Worm (Caenorhabditis elegans) whole organism, late embryonic: ENCODE results near the gene ZK688.5.

ENCODE experiments used
- C38D4.7 ChIP-seq: fragments of 200-800 bp; sonication (Bioruptor generic); optimal IDR thresholded peaks from 2 replicates; lab custom pipeline; 2018; ENCODE audit warnings: mild to moderate bottlenecking, missing genetic modification characterization, moderate library complexity, missing compliant biosample characterization
- F13H6.1 ChIP-seq: sonication (generic microtip); optimal IDR thresholded peaks from 2 replicates; lab custom pipeline; 2016; ENCODE audit warnings: missing genetic modification characterization, missing compliant biosample characterization
- K02D7.2 ChIP-seq: sonication (generic microtip); optimal IDR thresholded peaks from 2 replicates; lab custom pipeline; 2017; ENCODE audit warnings: mild to moderate bottlenecking, missing genetic modification characterization, missing compliant biosample characterization
- K09A11.1 ChIP-seq: sonication (generic microtip); optimal IDR thresholded peaks from 2 replicates; lab custom pipeline; 2017; ENCODE audit warnings: antibody characterized with exemption, mild to moderate bottlenecking, missing genetic modification characterization, missing compliant biosample characterization; ENCODE audit not compliant: insufficient read depth
- Y22D7AL.16 ChIP-seq: sonication (generic microtip); optimal IDR thresholded peaks from 2 replicates; lab custom pipeline; 2016; ENCODE audit warnings: missing genetic modification characterization, missing compliant biosample characterization
- ceh-18 ChIP-seq: sonication (generic microtip); optimal IDR thresholded peaks from 2 replicates; lab custom pipeline; 2016; ENCODE audit warnings: missing genetic modification characterization, missing compliant biosample characterization
- ceh-2 ChIP-seq: sonication (generic microtip); optimal IDR thresholded peaks from 2 replicates; lab custom pipeline; 2016; ENCODE audit warnings: missing genotype, missing genetic modification characterization, missing compliant biosample characterization
- ceh-22 ChIP-seq: sonication (generic microtip); optimal IDR thresholded peaks from 2 replicates; lab custom pipeline; 2017; ENCODE audit warnings: missing biosample characterization, missing genetic modification characterization
- ceh-24 ChIP-seq: sonication (generic microtip); optimal IDR thresholded peaks from 2 replicates; lab custom pipeline; 2016; ENCODE audit warnings: mild to moderate bottlenecking, missing genetic modification characterization, missing compliant biosample characterization
- ceh-48 ChIP-seq: sonication (generic microtip); optimal IDR thresholded peaks from 2 replicates; lab custom pipeline; 2016; ENCODE audit warnings: missing genetic modification characterization, inconsistent platforms, missing compliant biosample characterization
- dve-1 ChIP-seq: sonication (generic microtip); optimal IDR thresholded peaks from 2 replicates; lab custom pipeline; 2017; ENCODE audit warnings: antibody characterized with exemption, mild to moderate bottlenecking, missing genetic modification characterization, missing compliant biosample characterization
- fkh-10 ChIP-seq: fragments of 150-350 bp; optimal IDR thresholded peaks from 2 replicates; lab custom pipeline; 2014; ENCODE audit warnings: missing biosample characterization, missing genetic modification reagents, missing genetic modification characterization
- hlh-13 ChIP-seq: fragments of 200-800 bp; sonication (Bioruptor generic); optimal IDR thresholded peaks from 2 replicates; lab custom pipeline; 2018; ENCODE audit warnings: mild to moderate bottlenecking, missing genetic modification characterization, missing compliant biosample characterization
- hlh-15 ChIP-seq: sonication (generic microtip); optimal IDR thresholded peaks from 2 replicates; lab custom pipeline; 2016; ENCODE audit warnings: missing genetic modification characterization, missing compliant biosample characterization
- hlh-30 ChIP-seq: sonication (generic microtip); optimal IDR thresholded peaks from 2 replicates; lab custom pipeline; 2017; ENCODE audit warnings: antibody characterized with exemption, missing genetic modification characterization, missing compliant biosample characterization; ENCODE audit not compliant: insufficient read depth
- hlh-6 ChIP-seq: sonication (generic microtip); optimal IDR thresholded peaks from 2 replicates; lab custom pipeline; 2016; ENCODE audit warnings: missing genotype, missing genetic modification characterization, missing compliant biosample characterization
- hlh-8 ChIP-seq: sonication (generic microtip); optimal IDR thresholded peaks from 2 replicates; lab custom pipeline; 2016; ENCODE audit warnings: missing genotype, missing genetic modification characterization, missing compliant biosample characterization
- lim-6 ChIP-seq: sonication (generic microtip); optimal IDR thresholded peaks from 2 replicates; lab custom pipeline; 2016; ENCODE audit warnings: missing genetic modification characterization, missing compliant biosample characterization
- nhr-11 ChIP-seq: fragments of 150-350 bp; optimal IDR thresholded peaks from 2 replicates; lab custom pipeline; 2014; ENCODE audit warnings: missing biosample characterization, missing genetic modification characterization
- nhr-232 ChIP-seq: sonication (generic microtip); optimal IDR thresholded peaks from 2 replicates; lab custom pipeline; 2016; ENCODE audit warnings: missing genetic modification characterization, missing compliant biosample characterization
- pag-3 ChIP-seq: sonication (generic microtip); optimal IDR thresholded peaks from 2 replicates; lab custom pipeline; 2016; ENCODE audit warnings: missing compliant biosample characterization, missing genetic modification characterization, borderline replicate concordance
- pax-1 ChIP-seq: fragments of 150-350 bp; optimal IDR thresholded peaks from 2 replicates; lab custom pipeline; 2014; ENCODE audit warnings: missing biosample characterization, missing genetic modification characterization
- pha-2 ChIP-seq: sonication (generic microtip); optimal IDR thresholded peaks from 2 replicates; lab custom pipeline; 2017; ENCODE audit warnings: mild to moderate bottlenecking, missing genetic modification characterization, missing compliant biosample characterization
- rnt-1 ChIP-seq: sonication (generic microtip); optimal IDR thresholded peaks from 2 replicates; lab custom pipeline; 2016; ENCODE audit warnings: missing genetic modification characterization, missing compliant biosample characterization
- sdc-2 ChIP-seq: sonication (generic microtip); optimal IDR thresholded peaks from 2 replicates; lab custom pipeline; 2016; ENCODE audit warnings: missing genotype, missing genetic modification characterization, missing compliant biosample characterization
- sox-2 ChIP-seq: fragments of 200-800 bp; sonication (Bioruptor generic); IDR thresholded peaks from 2 replicates; pipeline ENCODE4 v1.3.6; 2022; ENCODE audit warnings: missing genetic modification reagents, missing genetic modification characterization, missing compliant biosample characterization
- sox-4 ChIP-seq: sonication (generic microtip); optimal IDR thresholded peaks from 2 replicates; lab custom pipeline; 2017; ENCODE audit warnings: mild to moderate bottlenecking, missing genetic modification characterization, inconsistent platforms, missing compliant biosample characterization
- ttx-3 ChIP-seq: sonication (generic microtip); optimal IDR thresholded peaks from 2 replicates; lab custom pipeline; 2016; ENCODE audit warnings: missing genetic modification reagents, missing genetic modification characterization, missing compliant biosample characterization
- unc-3 ChIP-seq, 2 experiments: fragments of 200-800 bp in 1 of 2; sonication (Bioruptor generic) in 1 of 2; sonication (generic microtip) in 1 of 2; conservative IDR thresholded peaks in 1 of 2; optimal IDR thresholded peaks in 1 of 2; 2 replicates each; pipeline versions ENCODE4 v1.3.6 to Lab custom; 2016 to 2022; ENCODE audit warnings: missing compliant biosample characterization in 2 of 2, missing genetic modification characterization in 2 of 2, missing genetic modification reagents in 1 of 2
- unc-42 ChIP-seq: sonication (generic microtip); optimal IDR thresholded peaks from 2 replicates; lab custom pipeline; 2016; ENCODE audit warnings: missing genotype, missing genetic modification characterization, missing compliant biosample characterization
- unc-55 ChIP-seq: sonication (generic microtip); optimal IDR thresholded peaks from 2 replicates; lab custom pipeline; 2017; ENCODE audit warnings: missing biosample characterization, missing genetic modification reagents, missing genetic modification characterization
- unc-86 ChIP-seq: sonication (generic microtip); optimal IDR thresholded peaks from 2 replicates; lab custom pipeline; 2016; ENCODE audit warnings: missing genetic modification characterization, missing compliant biosample characterization
- ztf-16 ChIP-seq: sonication (generic microtip); optimal IDR thresholded peaks from 2 replicates; lab custom pipeline; 2017; ENCODE audit warnings: missing genetic modification characterization, missing compliant biosample characterization

ZK688.5 gene

ce11 chrIII:7917667-7918066 is 26.2 kb upstream of the ZK688.5 start, which contains the start of gene gly-3:
gly-3 (minus strand) TSS chrIII:7917767.
- TF ChIP-seq ceh-22 (tag; lab: Kevin White, UChicago): no peak
- TF ChIP-seq sdc-2 (tag; lab: Kevin White, UChicago): no peak
- no peak for TF ChIP-seq pag-3
- no peak for TF ChIP-seq unc-3 (GFP tag; conservative IDR thresholded peaks at IDR 0.05; lab: Robert Waterston, UW)
- TF ChIP-seq unc-3 (tag; optimal IDR thresholded peaks at IDR 0.05; lab: Kevin White, UChicago): no peak
- no peak for TF ChIP-seq hlh-8 (tag; lab: Kevin White, UChicago)
- no peak for TF ChIP-seq fkh-10 (GFP tag; lab: Kevin White, UChicago)
- TF ChIP-seq lim-6 (tag; lab: Kevin White, UChicago): no peak
- TF ChIP-seq hlh-13 (GFP tag; lab: Kevin White, UChicago): no peak
- no peak for TF ChIP-seq K09A11.1 (tag; lab: Kevin White, UChicago)
- TF ChIP-seq, all 69 proteins: peak for 0

- TF ChIP-seq pag-3 (no peak), sox-4 (tag; lab: Kevin White, UChicago) (no peak), K09A11.1 (tag; lab: Kevin White, UChicago) (no peak), ceh-24 (tag; lab: Kevin White, UChicago) (no peak), C38D4.7 (GFP tag; lab: Kevin White, UChicago) (no peak)
These were observed 22.1 kb upstream of the ZK688.5 start, which contains the start of gene ZK688.12 for ce11 chrIII:7913488-7913887. ZK688.12 (minus strand) TSS chrIII:7913588.

ce11 chrIII:7911621-7912020 is 20.2 kb upstream of the ZK688.5 start, which contains the start of gene ZK688.7:
ZK688.7 (minus strand) TSS chrIII:7911634.
- TF ChIP-seq pha-2 (tag; lab: Kevin White, UChicago) (no peak), unc-3 (GFP tag; conservative IDR thresholded peaks at IDR 0.05; lab: Robert Waterston, UW) (no peak), unc-3 (tag; optimal IDR thresholded peaks at IDR 0.05; lab: Kevin White, UChicago) (no peak), hlh-6 (no peak), hlh-30 (peak; percentile 81), unc-86 (tag; lab: Kevin White, UChicago) (no peak), ceh-18 (no peak), ceh-48 (tag; lab: Kevin White, UChicago) (no peak), C38D4.7 (GFP tag; lab: Kevin White, UChicago) (no peak)
- TF ChIP-seq, all 69 proteins: peak for 1

ce11 chrIII:7909263-7909662 is 17.8 kb upstream of the ZK688.5 start, which contains the start of gene ZK688.1:
ZK688.1 (plus strand) TSS chrIII:7909563.
- no peak for TF ChIP-seq hlh-8 (tag; lab: Kevin White, UChicago)
- no peak for TF ChIP-seq Y22D7AL.16 (tag; lab: Kevin White, UChicago)
- no peak for TF ChIP-seq hlh-15 (tag; lab: Kevin White, UChicago)
- TF ChIP-seq K02D7.2 (tag; lab: Kevin White, UChicago): no peak
- TF ChIP-seq nhr-232: no peak
- no peak for TF ChIP-seq ceh-2 (tag; lab: Kevin White, UChicago)
- TF ChIP-seq nhr-11: no peak
- TF ChIP-seq F13H6.1 (tag; lab: Kevin White, UChicago): no peak
- no peak for TF ChIP-seq dve-1 (tag; lab: Kevin White, UChicago)
- no peak for TF ChIP-seq pag-3
- TF ChIP-seq lim-6 (tag; lab: Kevin White, UChicago): no peak
- no peak for TF ChIP-seq sox-2 (GFP tag; lab: Robert Waterston, UW)
- TF ChIP-seq rnt-1: no peak
- TF ChIP-seq unc-42 (tag; lab: Kevin White, UChicago): no peak

ce11 chrIII:7907515-7907914 is 16.1 kb upstream of the ZK688.5 start, which contains the start of gene pcp-5:
pcp-5 (minus strand) TSS chrIII:7907615.
- TF ChIP-seq unc-55 (GFP tag; lab: Kevin White, UChicago): peak; percentile 6
- TF ChIP-seq pax-1: no peak

ce11 chrIII:7903427-7903826 is 12.0 kb upstream of the ZK688.5 start:
- no peak for TF ChIP-seq hlh-30
- no peak for TF ChIP-seq sox-4 (tag; lab: Kevin White, UChicago)
- no peak for TF ChIP-seq unc-3 (GFP tag; conservative IDR thresholded peaks at IDR 0.05; lab: Robert Waterston, UW)
- TF ChIP-seq unc-3 (tag; optimal IDR thresholded peaks at IDR 0.05; lab: Kevin White, UChicago): no peak
- no peak for TF ChIP-seq ztf-16 (tag; lab: Kevin White, UChicago)
- no peak for TF ChIP-seq ttx-3 (tag; lab: Kevin White, UChicago)
- TF ChIP-seq lim-6 (tag; lab: Kevin White, UChicago): no peak
- no peak for TF ChIP-seq ceh-2 (tag; lab: Kevin White, UChicago)
